Worm (Caenorhabditis elegans): ENCODE results near the gene cnt-2.

The cnt-2 gene

DNA sequence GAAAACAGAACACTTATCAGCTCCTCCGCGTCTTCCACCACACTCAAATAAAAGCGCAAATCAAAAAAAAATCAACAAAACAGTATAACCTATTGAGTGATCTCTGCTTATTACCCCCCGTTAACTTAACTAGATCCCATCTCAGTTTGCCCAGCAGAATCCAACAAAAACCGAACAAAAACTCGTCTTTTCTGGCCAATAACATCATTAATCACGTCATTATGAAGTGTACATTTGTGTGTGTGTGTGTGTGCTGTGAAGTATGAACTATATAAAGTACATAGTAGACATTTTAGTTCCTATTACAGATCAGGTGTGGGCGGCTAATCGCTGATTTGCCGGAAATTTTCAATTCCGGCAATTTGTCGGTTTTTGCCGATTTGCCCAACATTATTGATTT lies 63.3 kb downstream of the cnt-2 start:
- TF ChIP-seq tbx-11 (GFP tag; IDR thresholded peaks at IDR 0.05): no peak
- no peak for TF ChIP-seq ama-1 (optimal IDR thresholded peaks at IDR 0.05)
- no peak for TF ChIP-seq flt-1 (GFP tag; IDR thresholded peaks at IDR 0.05)
- no peak for TF ChIP-seq hmg-4 (GFP tag; optimal IDR thresholded peaks at IDR 0.05)
- TF ChIP-seq tra-4 (tag; optimal IDR thresholded peaks at IDR 0.05): no peak
- TF ChIP-seq F13C5.2 (tag; optimal IDR thresholded peaks at IDR 0.05): no peak
- no peak for TF ChIP-seq tbx-37 (GFP tag; conservative IDR thresholded peaks at IDR 0.05)
- no peak for TF ChIP-seq hnd-1 (tag; optimal IDR thresholded peaks at IDR 0.05)
- TF ChIP-seq scrt-1 (GFP tag; IDR thresholded peaks at IDR 0.05): no peak
- TF ChIP-seq pes-1 (GFP tag; IDR thresholded peaks at IDR 0.05): no peak
- no peak for TF ChIP-seq hmbx-1 (tag; optimal IDR thresholded peaks at IDR 0.05)
- TF ChIP-seq aly-1 (tag; optimal IDR thresholded peaks at IDR 0.05): no peak
- no peak for TF ChIP-seq B0310.2 (tag; optimal IDR thresholded peaks at IDR 0.05)
- no peak for TF ChIP-seq ceh-13 (GFP tag; optimal IDR thresholded peaks at IDR 0.05)

DNA sequence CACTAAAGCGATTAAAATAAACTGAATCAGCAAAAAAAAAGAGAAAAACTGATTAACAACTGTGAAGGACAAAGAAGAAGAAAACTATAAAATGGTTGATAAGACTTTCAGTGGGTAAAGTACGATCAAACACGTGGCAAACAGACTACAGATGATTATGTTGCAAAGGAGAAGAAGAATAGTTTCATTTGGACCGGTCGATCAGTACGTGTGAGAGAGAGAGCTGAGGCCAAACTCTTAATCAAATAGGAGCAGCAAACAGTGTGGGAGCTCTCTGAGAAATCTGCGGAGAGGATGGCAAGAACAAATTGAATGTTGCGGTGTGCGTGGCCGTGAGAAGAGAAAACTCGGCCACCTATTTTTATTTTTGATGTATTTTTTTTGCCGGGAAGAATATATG lies 64.2 kb downstream of the cnt-2 start:
- TF ChIP-seq ceh-36 (tag; optimal IDR thresholded peaks at IDR 0.05) (no peak), aly-1 (tag; optimal IDR thresholded peaks at IDR 0.05) (no peak), ets-7 (tag; optimal IDR thresholded peaks at IDR 0.05) (no peak), ceh-13 (GFP tag; optimal IDR thresholded peaks at IDR 0.05) (no peak), hnd-1 (tag; optimal IDR thresholded peaks at IDR 0.05) (no peak), tra-4 (tag; optimal IDR thresholded peaks at IDR 0.05) (no peak), hmg-4 (GFP tag; optimal IDR thresholded peaks at IDR 0.05) (no peak), scrt-1 (GFP tag; IDR thresholded peaks at IDR 0.05) (no peak), ama-1 (optimal IDR thresholded peaks at IDR 0.05) (no peak), pes-1 (GFP tag; IDR thresholded peaks at IDR 0.05) (no peak), tbx-37 (GFP tag; conservative IDR thresholded peaks at IDR 0.05) (no peak), flt-1 (GFP tag; IDR thresholded peaks at IDR 0.05) (no peak), hmbx-1 (tag; optimal IDR thresholded peaks at IDR 0.05) (no peak), tbx-11 (GFP tag; IDR thresholded peaks at IDR 0.05) (no peak), sea-1 (GFP tag; conservative IDR thresholded peaks at IDR 0.05) (no peak), F13C5.2 (tag; optimal IDR thresholded peaks at IDR 0.05) (no peak), B0310.2 (tag; optimal IDR thresholded peaks at IDR 0.05) (no peak)

- TF ChIP-seq scrt-1 (GFP tag; IDR thresholded peaks at IDR 0.05) (no peak), hmbx-1 (tag; optimal IDR thresholded peaks at IDR 0.05) (no peak), hnd-1 (tag; optimal IDR thresholded peaks at IDR 0.05) (no peak), aly-1 (tag; optimal IDR thresholded peaks at IDR 0.05) (no peak), tra-4 (tag; optimal IDR thresholded peaks at IDR 0.05) (no peak), flt-1 (GFP tag; IDR thresholded peaks at IDR 0.05) (0 out of 2 replicates have a peak, but pooled peaks have one; percentile 20), sea-1 (GFP tag; conservative IDR thresholded peaks at IDR 0.05) (no peak), ama-1 (optimal IDR thresholded peaks at IDR 0.05) (no peak), tbx-37 (GFP tag; conservative IDR thresholded peaks at IDR 0.05) (no peak), ets-7 (tag; optimal IDR thresholded peaks at IDR 0.05) (no peak), pes-1 (GFP tag; IDR thresholded peaks at IDR 0.05) (no peak), hmg-4 (GFP tag; optimal IDR thresholded peaks at IDR 0.05) (peak; percentile 6), ceh-13 (GFP tag; optimal IDR thresholded peaks at IDR 0.05) (no peak), tbx-11 (GFP tag; IDR thresholded peaks at IDR 0.05) (no peak), ceh-36 (tag; optimal IDR thresholded peaks at IDR 0.05) (no peak), B0310.2 (tag; optimal IDR thresholded peaks at IDR 0.05) (no peak), F13C5.2 (tag; optimal IDR thresholded peaks at IDR 0.05) (peak; percentile 40)
Observed at ce11 chrIII:10720170-10720569, 65.4 kb downstream of the cnt-2 start.

ce11 chrIII:10721056-10721455 lies 66.2 kb downstream of the cnt-2 start:
- TF ChIP-seq tbx-37 (GFP tag; conservative IDR thresholded peaks at IDR 0.05) (no peak), pes-1 (GFP tag; IDR thresholded peaks at IDR 0.05) (no peak), F13C5.2 (tag; optimal IDR thresholded peaks at IDR 0.05) (no peak), hmg-4 (GFP tag; optimal IDR thresholded peaks at IDR 0.05) (no peak), hmbx-1 (tag; optimal IDR thresholded peaks at IDR 0.05) (no peak), scrt-1 (GFP tag; IDR thresholded peaks at IDR 0.05) (no peak), ceh-36 (tag; optimal IDR thresholded peaks at IDR 0.05) (no peak), aly-1 (tag; optimal IDR thresholded peaks at IDR 0.05) (no peak), ama-1 (optimal IDR thresholded peaks at IDR 0.05) (no peak), hnd-1 (tag; optimal IDR thresholded peaks at IDR 0.05) (no peak), sea-1 (GFP tag; conservative IDR thresholded peaks at IDR 0.05) (no peak), tbx-11 (GFP tag; IDR thresholded peaks at IDR 0.05) (no peak), ets-7 (tag; optimal IDR thresholded peaks at IDR 0.05) (no peak), ceh-13 (GFP tag; optimal IDR thresholded peaks at IDR 0.05) (no peak), B0310.2 (tag; optimal IDR thresholded peaks at IDR 0.05) (no peak), flt-1 (GFP tag; IDR thresholded peaks at IDR 0.05) (no peak), tra-4 (tag; optimal IDR thresholded peaks at IDR 0.05) (no peak)
